Worm (Caenorhabditis elegans) whole organism, young adult: ENCODE measurements around the gene T23B12.11.

Experiments used
- B0261.1 ChIP-seq: sonication (generic microtip); optimal IDR thresholded peaks from 2 replicates; lab custom pipeline; 2016; ENCODE audit warnings: mild to moderate bottlenecking, missing genetic modification characterization, moderate library complexity, missing compliant biosample characterization
- B0336.3 ChIP-seq: fragments of 200-800 bp; sonication (Bioruptor generic); IDR thresholded peaks from 2 replicates; pipeline ENCODE4 v1.3.6; 2022; ENCODE audit warnings: missing genetic modification characterization, missing compliant biosample characterization
- F10E7.11 ChIP-seq: sonication (generic microtip); optimal IDR thresholded peaks from 2 replicates; lab custom pipeline; 2017; ENCODE audit warnings: mild to moderate bottlenecking, missing genetic modification characterization, moderate library complexity, missing compliant biosample characterization
- F37B4.10 ChIP-seq: fragments of 200-800 bp; sonication (Bioruptor generic); IDR thresholded peaks from 2 replicates; pipeline ENCODE4 v1.3.6; 2022; ENCODE audit warnings: missing genetic modification characterization, missing compliant biosample characterization
- F52B5.7 ChIP-seq: sonication (generic microtip); optimal IDR thresholded peaks from 2 replicates; lab custom pipeline; 2016; ENCODE audit warnings: mild to moderate bottlenecking, missing genetic modification characterization, missing compliant biosample characterization
- F57C9.4 ChIP-seq: sonication (generic microtip); optimal IDR thresholded peaks from 2 replicates; lab custom pipeline; 2017; ENCODE audit warnings: mild to moderate bottlenecking, missing genetic modification characterization, missing compliant biosample characterization
- K11D2.4 ChIP-seq: fragments of 200-800 bp; sonication (Bioruptor generic); IDR thresholded peaks from 2 replicates; pipeline ENCODE4 v1.3.6; 2022; ENCODE audit warnings: missing genetic modification reagents, missing genetic modification characterization, missing compliant biosample characterization
- ZK185.1 ChIP-seq: sonication (generic microtip); optimal IDR thresholded peaks from 2 replicates; lab custom pipeline; 2016; ENCODE audit warnings: mild to moderate bottlenecking, missing genetic modification characterization, missing compliant biosample characterization; ENCODE audit not compliant: poor library complexity, severe bottlenecking
- aptf-2 ChIP-seq: fragments of 200-800 bp; sonication (Bioruptor generic); conservative IDR thresholded peaks from 2 replicates; pipeline ENCODE4 v1.3.6; 2022; ENCODE audit warnings: missing genetic modification reagents, missing genetic modification characterization, missing compliant biosample characterization
- attf-3 ChIP-seq: fragments of 200-800 bp; sonication (Bioruptor generic); conservative IDR thresholded peaks from 2 replicates; pipeline ENCODE4 v1.3.6; 2022; ENCODE audit warnings: missing genetic modification reagents, missing genetic modification characterization, missing compliant biosample characterization
- bed-1 ChIP-seq: fragments of 200-800 bp; sonication (Bioruptor generic); IDR thresholded peaks from 2 replicates; pipeline ENCODE4 v1.3.6; 2022; ENCODE audit warnings: missing genetic modification reagents, missing genetic modification characterization, missing compliant biosample characterization
- cebp-1 ChIP-seq, 2 experiments: fragments of 200-800 bp in 1 of 2; sonication (Bioruptor generic) in 1 of 2; sonication (generic microtip) in 1 of 2; IDR thresholded peaks in 1 of 2; optimal IDR thresholded peaks in 1 of 2; 2 replicates each; pipeline versions ENCODE4 v1.3.6 to Lab custom; 2017 to 2022; ENCODE audit warnings: missing compliant biosample characterization in 2 of 2, missing genetic modification characterization in 2 of 2, mild to moderate bottlenecking in 1 of 2, missing genetic modification reagents in 1 of 2, moderate library complexity in 1 of 2
- ceh-91 ChIP-seq: fragments of 200-800 bp; sonication (Bioruptor generic); IDR thresholded peaks from 2 replicates; pipeline ENCODE4 v1.3.6; 2022; ENCODE audit warnings: missing genetic modification reagents, missing genetic modification characterization, missing compliant biosample characterization
- hlh-12 ChIP-seq: sonication (generic microtip); optimal IDR thresholded peaks from 2 replicates; lab custom pipeline; 2016; ENCODE audit warnings: missing genetic modification characterization, missing compliant biosample characterization
- hmg-1.2 ChIP-seq: fragments of 200-800 bp; sonication (Bioruptor generic); IDR thresholded peaks from 2 replicates; pipeline ENCODE4 v1.3.6; 2022; ENCODE audit warnings: missing genetic modification reagents, missing genetic modification characterization, missing compliant biosample characterization
- hsf-1 ChIP-seq: fragments of 200-800 bp; sonication (Bioruptor generic); IDR thresholded peaks from 2 replicates; pipeline ENCODE4 v1.3.6; 2022; ENCODE audit warnings: missing genetic modification reagents, missing genetic modification characterization, missing compliant biosample characterization
- let-607 ChIP-seq, 2 experiments: fragments of 200-800 bp in 1 of 2; sonication (Bioruptor generic) in 1 of 2; sonication (generic microtip) in 1 of 2; optimal IDR thresholded peaks; 2 replicates each; lab custom pipeline; 2016 to 2018; ENCODE audit warnings: mild to moderate bottlenecking in 2 of 2, missing compliant biosample characterization in 2 of 2, missing genetic modification characterization in 2 of 2, moderate library complexity in 2 of 2, missing genotype in 1 of 2
- lin-54 ChIP-seq: fragments of 200-800 bp; sonication (Bioruptor generic); optimal IDR thresholded peaks from 2 replicates; lab custom pipeline; 2018; ENCODE audit warnings: mild to moderate bottlenecking, missing genetic modification characterization, missing compliant biosample characterization
- madf-8 ChIP-seq: fragments of 200-800 bp; sonication (Bioruptor generic); conservative IDR thresholded peaks from 2 replicates; pipeline ENCODE4 v1.3.6; 2022; ENCODE audit warnings: missing genetic modification reagents, missing genetic modification characterization, missing compliant biosample characterization
- mel-28 ChIP-seq: sonication (generic microtip); optimal IDR thresholded peaks from 2 replicates; lab custom pipeline; 2016; ENCODE audit warnings: borderline replicate concordance, mild to moderate bottlenecking, missing genetic modification characterization, missing compliant biosample characterization
- nfya-2 ChIP-seq: fragments of 200-800 bp; sonication (Bioruptor generic); IDR thresholded peaks from 2 replicates; pipeline ENCODE4 v1.3.6; 2022; ENCODE audit warnings: missing genetic modification reagents, missing genetic modification characterization, missing compliant biosample characterization
- nhr-80 ChIP-seq: sonication (generic microtip); optimal IDR thresholded peaks from 2 replicates; lab custom pipeline; 2016; ENCODE audit warnings: missing genetic modification characterization, missing compliant biosample characterization
- nhr-90 ChIP-seq: sonication (generic microtip); optimal IDR thresholded peaks from 2 replicates; lab custom pipeline; 2016; ENCODE audit warnings: missing genotype, mild to moderate bottlenecking, missing genetic modification characterization, missing compliant biosample characterization
- rec-8 ChIP-seq, 2 experiments: sonication (generic microtip); optimal IDR thresholded peaks; 2 replicates each; lab custom pipeline; 2016; ENCODE audit warnings: mild to moderate bottlenecking in 2 of 2, missing genetic modification characterization in 2 of 2, missing genetic modification reagents in 2 of 2, missing genotype in 2 of 2, missing biosample characterization in 1 of 2, missing compliant biosample characterization in 1 of 2, moderate library complexity in 1 of 2
- repo-1 ChIP-seq: sonication (generic microtip); optimal IDR thresholded peaks from 2 replicates; lab custom pipeline; 2017; ENCODE audit warnings: mild to moderate bottlenecking, missing genetic modification characterization, missing compliant biosample characterization
- rpc-1 ChIP-seq, 2 experiments: fragments of 150-350 bp in 1 of 2; sonication (generic microtip) in 1 of 2; optimal IDR thresholded peaks; 2 replicates each; lab custom pipeline; 2014 to 2018; ENCODE audit warnings: missing biosample characterization in 1 of 2, missing genetic modification characterization in 1 of 2, missing genetic modification reagents in 1 of 2, missing genotype in 1 of 2
- zfh-2 ChIP-seq: fragments of 200-800 bp; sonication (Bioruptor generic); conservative IDR thresholded peaks from 2 replicates; pipeline ENCODE4 v1.3.6; 2022; ENCODE audit warnings: missing genetic modification reagents, missing genetic modification characterization, missing compliant biosample characterization
- ztf-28 ChIP-seq: fragments of 200-800 bp; sonication (Bioruptor generic); IDR thresholded peaks from 2 replicates; pipeline ENCODE4 v1.3.6; 2022; ENCODE audit warnings: missing genetic modification reagents, missing genetic modification characterization, missing compliant biosample characterization
- ztf-3 ChIP-seq: fragments of 200-800 bp; sonication (Bioruptor generic); optimal IDR thresholded peaks from 2 replicates; lab custom pipeline; 2018; ENCODE audit warnings: mild to moderate bottlenecking, missing genetic modification characterization, missing compliant biosample characterization

T23B12.11 gene

ce11 chrV:8424840-8425814, 30.1 kb upstream of the T23B12.11 start (continued):
- TF ChIP-seq let-607 (tag; optimal IDR thresholded peaks at IDR 0.05; lab: Kevin White, UChicago) (no peak), F52B5.7 (no peak), nfya-2 (GFP tag; lab: Robert Waterston, UW) (no peak), ztf-28 (GFP tag; lab: Robert Waterston, UW) (no peak), B0336.3 (GFP tag; lab: Robert Waterston, UW) (no peak), F57C9.4 (no peak)

ce11 chrV:8426210-8426609, 29.0 kb upstream of the T23B12.11 start:
- TF ChIP-seq rpc-1 (optimal IDR thresholded peaks at IDR 0.05; lab: Kevin White, UChicago) = peak; percentile 25
- no peak for TF ChIP-seq rpc-1 (tag; optimal IDR thresholded peaks at IDR 0.05; lab: Kevin White, UChicago)
- TF ChIP-seq madf-8 (GFP tag; lab: Robert Waterston, UW) = no peak
- no peak for TF ChIP-seq lin-54 (GFP tag; lab: Kevin White, UChicago)
- TF ChIP-seq bed-1 (GFP tag; lab: Robert Waterston, UW) = no peak
- no peak for TF ChIP-seq hlh-12 (tag; lab: Kevin White, UChicago)
- TF ChIP-seq F37B4.10 (GFP tag; lab: Robert Waterston, UW) = no peak
- no peak for TF ChIP-seq repo-1 (tag; lab: Kevin White, UChicago)
- no peak for TF ChIP-seq nhr-90
- no peak for TF ChIP-seq ceh-91 (GFP tag; lab: Robert Waterston, UW)
- TF ChIP-seq B0261.1 (tag; lab: Kevin White, UChicago) = no peak
- TF ChIP-seq hmg-1.2 (GFP tag; lab: Robert Waterston, UW) = peak; percentile 38; the same call in 1 of the 2 replicates
- no peak for TF ChIP-seq rec-8 (tag; optimal IDR thresholded peaks at IDR 0.05; lab: Kevin White, UChicago)
- no peak for TF ChIP-seq ZK185.1 (tag; lab: Kevin White, UChicago)
- TF ChIP-seq nhr-80 (tag; lab: Kevin White, UChicago) = no peak
- TF ChIP-seq hsf-1 (GFP tag; lab: Robert Waterston, UW) = peak; percentile 56; the same call in 1 of the 2 replicates

- TF ChIP-seq zfh-2 (GFP tag; lab: Robert Waterston, UW) (no peak), attf-3 (GFP tag; lab: Robert Waterston, UW) (no peak), repo-1 (tag; lab: Kevin White, UChicago) (no peak), nhr-80 (tag; lab: Kevin White, UChicago) (peak; percentile 81), mel-28 (tag; lab: Kevin White, UChicago) (no peak), aptf-2 (no peak), F10E7.11 (no peak), K11D2.4 (GFP tag; lab: Robert Waterston, UW) (no peak), ztf-3 (GFP tag; lab: Kevin White, UChicago) (no peak), hmg-1.2 (GFP tag; lab: Robert Waterston, UW) (no peak), cebp-1 (GFP tag; IDR thresholded peaks at IDR 0.05; lab: Robert Waterston, UW) (no peak), cebp-1 (tag; optimal IDR thresholded peaks at IDR 0.05; lab: Kevin White, UChicago) (peak; percentile 53)
Observed at ce11 chrV:8426741-8427457, 28.3 kb upstream of the T23B12.11 start.
